Worm (Caenorhabditis elegans) whole organism, midembryonic: ENCODE results near the gene gsp-2.

Source experiments
- klf-2 ChIP-seq: fragments of 200-800 bp; sonication (Bioruptor generic); conservative IDR thresholded peaks from 2 replicates; pipeline ENCODE4 v1.3.6; 2022; ENCODE audit warnings: missing genetic modification reagents, missing genetic modification characterization, missing compliant biosample characterization
- med-1 ChIP-seq: sonication (generic microtip); optimal IDR thresholded peaks from 2 replicates; lab custom pipeline; 2017; ENCODE audit warnings: missing genetic modification characterization, mild to moderate bottlenecking, missing compliant biosample characterization, antibody characterized with exemption, missing genetic modification reagents; ENCODE audit not compliant: insufficient read depth

DNA sequence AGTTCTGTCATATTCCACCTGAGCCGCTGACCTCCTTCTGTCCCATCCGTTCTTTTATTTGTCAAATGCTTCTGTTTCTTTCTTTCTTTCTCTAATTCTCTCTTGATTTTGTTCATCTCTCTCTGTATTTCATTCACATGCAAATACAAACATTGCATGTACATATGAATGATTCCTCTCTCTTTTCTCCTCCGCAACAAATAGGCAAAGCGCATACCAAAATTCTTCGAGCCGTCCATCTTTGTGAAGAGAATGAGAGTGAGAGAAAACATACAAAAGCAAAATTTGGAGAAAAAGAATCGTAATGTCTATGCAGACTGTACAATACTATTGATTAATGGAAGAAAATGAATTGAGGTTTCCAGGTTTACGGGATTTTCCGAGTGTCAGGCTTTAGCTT lies 19.0 kb upstream of the gsp-2 start:
- TF ChIP-seq med-1 (GFP tag; lab: Kevin White, UChicago) (no peak), klf-2 (GFP tag; lab: Robert Waterston, UW) (no peak)
